Worm (Caenorhabditis elegans) whole organism, young adult: ENCODE results near the gene C18D11.6.

Experiments
- C17E4.6 ChIP-seq: fragments of 200-800 bp; sonication (Bioruptor generic); IDR thresholded peaks from 2 replicates; pipeline ENCODE4 v1.3.6; 2022; ENCODE audit warnings: missing genetic modification reagents, missing genetic modification characterization, missing compliant biosample characterization
- F23B12.7 ChIP-seq: sonication (generic microtip); optimal IDR thresholded peaks from 2 replicates; lab custom pipeline; 2017; ENCODE audit warnings: missing genetic modification characterization, mild to moderate bottlenecking, missing compliant biosample characterization, antibody characterized with exemption, moderate library complexity; ENCODE audit not compliant: insufficient read depth
- F37B4.10 ChIP-seq: fragments of 200-800 bp; sonication (Bioruptor generic); IDR thresholded peaks from 2 replicates; pipeline ENCODE4 v1.3.6; 2022; ENCODE audit warnings: missing genetic modification characterization, missing compliant biosample characterization
- F52B5.7 ChIP-seq: sonication (generic microtip); optimal IDR thresholded peaks from 2 replicates; lab custom pipeline; 2016; ENCODE audit warnings: mild to moderate bottlenecking, missing genetic modification characterization, missing compliant biosample characterization
- K12H6.12 ChIP-seq: fragments of 200-800 bp; sonication (Bioruptor generic); optimal IDR thresholded peaks from 2 replicates; lab custom pipeline; 2018; ENCODE audit warnings: mild to moderate bottlenecking, missing genetic modification characterization, missing compliant biosample characterization
- Y53G8AR.9 ChIP-seq: fragments of 200-800 bp; sonication (Bioruptor generic); conservative IDR thresholded peaks from 2 replicates; pipeline ENCODE4 v1.3.6; 2022; ENCODE audit warnings: missing genetic modification reagents, missing genetic modification characterization, missing compliant biosample characterization
- Y95B8A.8 ChIP-seq: fragments of 200-800 bp; sonication (Bioruptor generic); IDR thresholded peaks from 2 replicates; pipeline ENCODE4 v1.3.6; 2022; ENCODE audit warnings: missing genetic modification reagents, missing genetic modification characterization, missing compliant biosample characterization
- ZK185.1 ChIP-seq: sonication (generic microtip); optimal IDR thresholded peaks from 2 replicates; lab custom pipeline; 2016; ENCODE audit warnings: mild to moderate bottlenecking, missing genetic modification characterization, missing compliant biosample characterization; ENCODE audit not compliant: poor library complexity, severe bottlenecking
- atf-7 ChIP-seq: sonication (generic microtip); optimal IDR thresholded peaks from 2 replicates; lab custom pipeline; 2017; ENCODE audit warnings: mild to moderate bottlenecking, missing genetic modification characterization, missing compliant biosample characterization
- attf-3 ChIP-seq: fragments of 200-800 bp; sonication (Bioruptor generic); conservative IDR thresholded peaks from 2 replicates; pipeline ENCODE4 v1.3.6; 2022; ENCODE audit warnings: missing genetic modification reagents, missing genetic modification characterization, missing compliant biosample characterization
- attf-5 ChIP-seq: fragments of 200-800 bp; sonication (Bioruptor generic); optimal IDR thresholded peaks from 2 replicates; lab custom pipeline; 2018; ENCODE audit warnings: mild to moderate bottlenecking, missing genetic modification characterization, missing compliant biosample characterization
- attf-6 ChIP-seq: fragments of 200-800 bp; sonication (Bioruptor generic); IDR thresholded peaks from 2 replicates; pipeline ENCODE4 v1.3.6; 2022; ENCODE audit warnings: missing genetic modification reagents, missing genetic modification characterization, missing compliant biosample characterization
- bed-2 ChIP-seq: fragments of 200-800 bp; sonication (Bioruptor generic); IDR thresholded peaks from 2 replicates; pipeline ENCODE4 v1.3.6; 2022; ENCODE audit warnings: missing genetic modification reagents, missing genetic modification characterization, missing compliant biosample characterization
- cebp-1 ChIP-seq, 2 experiments: fragments of 200-800 bp in 1 of 2; sonication (Bioruptor generic) in 1 of 2; sonication (generic microtip) in 1 of 2; IDR thresholded peaks in 1 of 2; optimal IDR thresholded peaks in 1 of 2; 2 replicates each; pipeline versions ENCODE4 v1.3.6 to Lab custom; 2017 to 2022; ENCODE audit warnings: missing compliant biosample characterization in 2 of 2, missing genetic modification characterization in 2 of 2, mild to moderate bottlenecking in 1 of 2, missing genetic modification reagents in 1 of 2, moderate library complexity in 1 of 2
- ceh-100 ChIP-seq: fragments of 200-800 bp; sonication (Bioruptor generic); IDR thresholded peaks from 2 replicates; pipeline ENCODE4 v1.3.6; 2022; ENCODE audit warnings: missing genetic modification reagents, missing genetic modification characterization, missing compliant biosample characterization
- ceh-27 ChIP-seq: fragments of 200-800 bp; sonication (Bioruptor generic); optimal IDR thresholded peaks from 2 replicates; lab custom pipeline; 2018; ENCODE audit warnings: mild to moderate bottlenecking, missing genetic modification characterization, moderate library complexity, missing compliant biosample characterization
- ceh-91 ChIP-seq: fragments of 200-800 bp; sonication (Bioruptor generic); IDR thresholded peaks from 2 replicates; pipeline ENCODE4 v1.3.6; 2022; ENCODE audit warnings: missing genetic modification reagents, missing genetic modification characterization, missing compliant biosample characterization
- dox-1 ChIP-seq: fragments of 200-800 bp; sonication (Bioruptor generic); IDR thresholded peaks from 2 replicates; pipeline ENCODE4 v1.3.6; 2022; ENCODE audit warnings: missing genetic modification reagents, missing genetic modification characterization, missing compliant biosample characterization
- egrh-3 ChIP-seq: fragments of 200-800 bp; sonication (Bioruptor generic); IDR thresholded peaks from 2 replicates; pipeline ENCODE4 v1.3.6; 2022; ENCODE audit warnings: missing genetic modification reagents, missing genetic modification characterization, missing compliant biosample characterization
- ets-4 ChIP-seq: fragments of 200-800 bp; sonication (Bioruptor generic); optimal IDR thresholded peaks from 2 replicates; lab custom pipeline; 2018; ENCODE audit warnings: mild to moderate bottlenecking, missing genetic modification characterization, missing compliant biosample characterization
- hmg-1.2 ChIP-seq: fragments of 200-800 bp; sonication (Bioruptor generic); IDR thresholded peaks from 2 replicates; pipeline ENCODE4 v1.3.6; 2022; ENCODE audit warnings: missing genetic modification reagents, missing genetic modification characterization, missing compliant biosample characterization
- hmg-20 ChIP-seq: fragments of 200-800 bp; sonication (Bioruptor generic); IDR thresholded peaks from 2 replicates; pipeline ENCODE4 v1.3.6; 2022; ENCODE audit warnings: missing genetic modification reagents, missing genetic modification characterization, missing compliant biosample characterization
- lag-1 ChIP-seq: fragments of 200-800 bp; sonication (Bioruptor generic); IDR thresholded peaks from 2 replicates; pipeline ENCODE4 v1.3.6; 2022; ENCODE audit warnings: missing genetic modification reagents, missing genetic modification characterization, missing compliant biosample characterization
- lin-40 ChIP-seq: sonication (generic microtip); optimal IDR thresholded peaks from 2 replicates; lab custom pipeline; 2016; ENCODE audit warnings: missing genetic modification characterization, mild to moderate bottlenecking, missing compliant biosample characterization, missing genotype, missing genetic modification reagents
- lir-1 ChIP-seq: fragments of 200-800 bp; sonication (Bioruptor generic); conservative IDR thresholded peaks from 2 replicates; pipeline ENCODE4 v1.3.6; 2022; ENCODE audit warnings: missing genetic modification reagents, missing genetic modification characterization, missing compliant biosample characterization
- lsl-1 ChIP-seq: fragments of 200-800 bp; sonication (Bioruptor generic); optimal IDR thresholded peaks from 2 replicates; lab custom pipeline; 2018; ENCODE audit warnings: mild to moderate bottlenecking, missing genetic modification characterization, moderate library complexity, missing compliant biosample characterization
- madf-8 ChIP-seq: fragments of 200-800 bp; sonication (Bioruptor generic); conservative IDR thresholded peaks from 2 replicates; pipeline ENCODE4 v1.3.6; 2022; ENCODE audit warnings: missing genetic modification reagents, missing genetic modification characterization, missing compliant biosample characterization
- nfyb-1 ChIP-seq: fragments of 200-800 bp; sonication (Bioruptor generic); IDR thresholded peaks from 2 replicates; pipeline ENCODE4 v1.3.6; 2022; ENCODE audit warnings: missing genetic modification reagents, missing genetic modification characterization, missing compliant biosample characterization
- nhr-80 ChIP-seq: sonication (generic microtip); optimal IDR thresholded peaks from 2 replicates; lab custom pipeline; 2016; ENCODE audit warnings: missing genetic modification characterization, missing compliant biosample characterization
- pbrm-1 ChIP-seq: fragments of 200-800 bp; sonication (Bioruptor generic); IDR thresholded peaks from 2 replicates; pipeline ENCODE4 v1.3.6; 2022; ENCODE audit warnings: missing genetic modification reagents, missing genetic modification characterization, missing compliant biosample characterization
- pha-4 ChIP-seq: fragments of 150-350 bp; sonication (generic microtip); optimal IDR thresholded peaks from 2 replicates; lab custom pipeline; 2014; ENCODE audit warnings: missing biosample characterization, missing genetic modification reagents, missing genetic modification characterization
- rcor-1 ChIP-seq: fragments of 200-800 bp; sonication (Bioruptor generic); IDR thresholded peaks from 2 replicates; pipeline ENCODE4 v1.3.6; 2022; ENCODE audit warnings: missing genetic modification reagents, missing genetic modification characterization, missing compliant biosample characterization
- snpc-1.3 ChIP-seq: sonication (generic microtip); optimal IDR thresholded peaks from 2 replicates; lab custom pipeline; 2017; ENCODE audit warnings: missing genetic modification characterization, mild to moderate bottlenecking, missing compliant biosample characterization, antibody characterized with exemption, moderate library complexity, missing genotype, missing genetic modification reagents; ENCODE audit not compliant: insufficient read depth
- snpc-3.4 ChIP-seq: sonication (generic microtip); optimal IDR thresholded peaks from 2 replicates; lab custom pipeline; 2017; ENCODE audit warnings: missing genetic modification characterization, mild to moderate bottlenecking, missing compliant biosample characterization, antibody characterized with exemption, moderate library complexity, missing genotype, missing genetic modification reagents
- tbp1 ChIP-seq: fragments of 200-800 bp; sonication (Bioruptor generic); optimal IDR thresholded peaks from 2 replicates; lab custom pipeline; 2018; ENCODE audit warnings: mild to moderate bottlenecking, missing genetic modification characterization, missing compliant biosample characterization
- zfh-2 ChIP-seq: fragments of 200-800 bp; sonication (Bioruptor generic); conservative IDR thresholded peaks from 2 replicates; pipeline ENCODE4 v1.3.6; 2022; ENCODE audit warnings: missing genetic modification reagents, missing genetic modification characterization, missing compliant biosample characterization
- zim-3 ChIP-seq: sonication (generic microtip); optimal IDR thresholded peaks from 2 replicates; lab custom pipeline; 2017; ENCODE audit warnings: mild to moderate bottlenecking, missing genetic modification characterization, moderate library complexity, missing compliant biosample characterization
- ztf-25 ChIP-seq: fragments of 200-800 bp; sonication (Bioruptor generic); IDR thresholded peaks from 2 replicates; pipeline ENCODE4 v1.3.6; 2022; ENCODE audit warnings: missing genetic modification reagents, missing genetic modification characterization, missing compliant biosample characterization

C18D11.6 gene

ce11 chrIII:11830522-11831489 lies 20.4 kb downstream of the C18D11.6 start (continued):
- TF ChIP-seq ZK185.1 (peak; percentile 39), zfh-2 (GFP tag; lab: Robert Waterston, UW) (peak; percentile 46), attf-3 (GFP tag; lab: Robert Waterston, UW) (no peak), F52B5.7 (tag; lab: Kevin White, UChicago) (peak; percentile 92), ceh-100 (GFP tag; lab: Robert Waterston, UW) (peak; percentile 65; the same call in 1 of the 2 replicates), ets-4 (GFP tag; lab: Kevin White, UChicago) (peak; percentile 19), C17E4.6 (GFP tag; lab: Robert Waterston, UW) (peak; percentile 5; the same call in 1 of the 2 replicates), lir-1 (no peak)

- TF ChIP-seq F23B12.7 (tag; lab: Kevin White, UChicago) = no peak
- TF ChIP-seq ceh-91 = 0 out of 2 replicates have a peak, but pooled peaks have one; percentile 23
- no peak for TF ChIP-seq pbrm-1 (GFP tag; lab: Robert Waterston, UW)
- no peak for TF ChIP-seq snpc-1.3 (tag; lab: Kevin White, UChicago)
- peak; percentile 84 for TF ChIP-seq zfh-2 (GFP tag; lab: Robert Waterston, UW)
- TF ChIP-seq egrh-3 (GFP tag; lab: Robert Waterston, UW) = peak; percentile 30; the same call in 1 of the 2 replicates
- TF ChIP-seq ceh-27 (GFP tag; lab: Kevin White, UChicago) = no peak
- no peak for TF ChIP-seq nfyb-1 (GFP tag; lab: Robert Waterston, UW)
- no peak for TF ChIP-seq Y53G8AR.9
- TF ChIP-seq F37B4.10 = 0 out of 2 replicates have a peak, but pooled peaks have one; percentile 46
- no peak for TF ChIP-seq madf-8 (GFP tag; lab: Robert Waterston, UW)
- no peak for TF ChIP-seq lsl-1 (GFP tag; lab: Kevin White, UChicago)
- no peak for TF ChIP-seq attf-6
- peak; percentile 8 for TF ChIP-seq zim-3
- TF ChIP-seq, all 124 proteins: peak for 5
These were observed 23.1 kb downstream of the C18D11.6 start for ce11 chrIII:11833449-11833848.

- TF ChIP-seq ztf-25 = no peak
- 0 out of 2 replicates have a peak, but pooled peaks have one; percentile 31 for TF ChIP-seq cebp-1 (GFP tag; IDR thresholded peaks at IDR 0.05; lab: Robert Waterston, UW)
- TF ChIP-seq cebp-1 (tag; optimal IDR thresholded peaks at IDR 0.05; lab: Kevin White, UChicago) = peak; percentile 81
- TF ChIP-seq atf-7 (tag; lab: Kevin White, UChicago) = peak; percentile 63
- TF ChIP-seq K12H6.12 (tag; lab: Kevin White, UChicago) = peak; percentile 37
- TF ChIP-seq ceh-91 = no peak
- 0 out of 2 replicates have a peak, but pooled peaks have one; percentile 35 for TF ChIP-seq Y95B8A.8 (GFP tag; lab: Robert Waterston, UW)
- TF ChIP-seq hmg-20 (GFP tag; lab: Robert Waterston, UW) = 0 out of 2 replicates have a peak, but pooled peaks have one; percentile 23
- TF ChIP-seq bed-2 (GFP tag; lab: Robert Waterston, UW) = no peak
- peak; percentile 38; the same call in 1 of the 2 replicates for TF ChIP-seq nfyb-1 (GFP tag; lab: Robert Waterston, UW)
- peak; percentile 54 for TF ChIP-seq ceh-100 (GFP tag; lab: Robert Waterston, UW)
- peak; percentile 6 for TF ChIP-seq tbp1
These were observed 23.8 kb downstream of the C18D11.6 start for ce11 chrIII:11834168-11834567.

- 0 out of 2 replicates have a peak, but pooled peaks have one; percentile 25 for TF ChIP-seq dox-1 (GFP tag; lab: Robert Waterston, UW)
- TF ChIP-seq snpc-3.4 = no peak
- TF ChIP-seq lag-1 (GFP tag; lab: Robert Waterston, UW) = no peak
- 0 out of 2 replicates have a peak, but pooled peaks have one; percentile 17 for TF ChIP-seq nfyb-1 (GFP tag; lab: Robert Waterston, UW)
- peak; percentile 7 for TF ChIP-seq lin-40 (tag; lab: Kevin White, UChicago)
- peak; percentile 16; the same call in 1 of the 2 replicates for TF ChIP-seq ceh-100 (GFP tag; lab: Robert Waterston, UW)
- TF ChIP-seq cebp-1 (GFP tag; IDR thresholded peaks at IDR 0.05; lab: Robert Waterston, UW) = no peak
- TF ChIP-seq cebp-1 (tag; optimal IDR thresholded peaks at IDR 0.05; lab: Kevin White, UChicago) = peak; percentile 15
- TF ChIP-seq pha-4 (tag; lab: Kevin White, UChicago) = peak; percentile 73
- TF ChIP-seq nhr-80 = peak; percentile 30
- TF ChIP-seq attf-5 (GFP tag; lab: Kevin White, UChicago) = peak; percentile 55
- no peak for TF ChIP-seq rcor-1 (GFP tag; lab: Robert Waterston, UW)
- no peak for TF ChIP-seq lsl-1 (GFP tag; lab: Kevin White, UChicago)
- TF ChIP-seq hmg-1.2 (GFP tag; lab: Robert Waterston, UW) = peak; percentile 76; the same call in 1 of the 2 replicates
- TF ChIP-seq, all 124 proteins: peak for 9
These were observed 24.4 kb downstream of the C18D11.6 start for ce11 chrIII:11834783-11835182.
